Fruit fly (Drosophila melanogaster) whole organism, pupa: ENCODE results near the gene cass.

Experiments used
- CG10348 ChIP-seq: fragments of 200-800 bp; sonication (Bioruptor generic); IDR thresholded peaks from 2 replicates; pipeline ENCODE4 v1.3.6; 2022; ENCODE audit warnings: missing biosample characterization, missing genetic modification characterization
- CG12605 ChIP-seq: fragments of 200-800 bp; sonication (Bioruptor generic); IDR thresholded peaks from 2 replicates; pipeline ENCODE4 v1.3.6; 2022; ENCODE audit warnings: missing biosample characterization, missing genetic modification characterization
- CG15710 ChIP-seq: fragments of 200-800 bp; sonication (Bioruptor generic); optimal IDR thresholded peaks from 2 replicates; lab custom pipeline; 2018; ENCODE audit warnings: missing biosample characterization, mild to moderate bottlenecking, missing genetic modification characterization, moderate library complexity
- CG17806 ChIP-seq: fragments of 200-800 bp; sonication (Bioruptor generic); optimal IDR thresholded peaks from 2 replicates; lab custom pipeline; 2018; ENCODE audit warnings: missing biosample characterization, mild to moderate bottlenecking, missing genetic modification characterization, moderate library complexity
- CG8301 ChIP-seq: fragments of 200-800 bp; sonication (Bioruptor generic); optimal IDR thresholded peaks from 2 replicates; lab custom pipeline; 2018; ENCODE audit warnings: missing biosample characterization, mild to moderate bottlenecking, missing genetic modification characterization
- EcR ChIP-seq: fragments of 200-800 bp; sonication (Bioruptor generic); optimal IDR thresholded peaks from 3 replicates; lab custom pipeline; 2019; ENCODE audit warnings: missing biosample characterization, missing genetic modification characterization, mild to moderate bottlenecking, moderate library complexity, missing genetic modification reagents
- Pif1A ChIP-seq: fragments of 200-800 bp; sonication (Bioruptor generic); optimal IDR thresholded peaks from 3 replicates; lab custom pipeline; 2016; ENCODE audit warnings: missing biosample characterization, missing genetic modification characterization
- gl ChIP-seq: fragments of 200-800 bp; sonication (Bioruptor generic); optimal IDR thresholded peaks from 2 replicates; lab custom pipeline; 2018; ENCODE audit warnings: missing biosample characterization, mild to moderate bottlenecking, missing genetic modification characterization
- rn ChIP-seq: fragments of 200-800 bp; sonication (Bioruptor generic); IDR thresholded peaks from 2 replicates; pipeline ENCODE4 v1.3.6; 2022; ENCODE audit warnings: missing biosample characterization, missing genetic modification characterization

DNA sequence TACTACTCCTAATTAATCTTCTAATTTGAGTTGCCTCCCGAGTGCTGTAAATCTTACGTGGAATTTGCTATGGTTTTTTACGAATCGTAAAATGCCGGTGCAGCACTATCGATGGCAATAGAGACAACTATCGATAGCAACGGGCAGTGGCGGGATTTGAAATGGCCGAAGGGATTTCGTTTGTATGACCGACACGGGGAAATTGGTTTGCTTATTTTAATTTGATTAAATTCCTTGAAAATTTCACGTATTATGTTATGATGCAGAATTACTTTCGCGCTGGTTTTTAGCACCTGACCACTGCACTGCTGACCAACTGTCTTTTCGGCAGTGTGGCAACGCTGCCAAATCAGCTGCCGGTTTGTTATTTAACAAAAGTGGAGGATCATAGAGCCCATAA is 6.5 kb upstream of the cass start, which contains the start of the genes GCS2beta and CG5131:
- TF ChIP-seq CG8301 (tag; lab: Kevin White, UChicago), result peak; percentile 83
- TF ChIP-seq CG10348 (GFP tag; lab: Robert Waterston, UW), result peak; percentile 84
- TF ChIP-seq rn (GFP tag; lab: Robert Waterston, UW), result peak; percentile 91
- 0 out of 2 replicates have a peak, but pooled peaks have one; percentile 40 for TF ChIP-seq CG12605 (GFP tag; lab: Robert Waterston, UW)
- peak; percentile 84 for TF ChIP-seq CG15710 (tag; lab: Kevin White, UChicago)
- TF ChIP-seq Pif1A (GFP tag; lab: Kevin White, UChicago), result peak; percentile 93
- peak; percentile 56 for TF ChIP-seq gl (tag; lab: Kevin White, UChicago)
- no peak for TF ChIP-seq EcR (GFP tag; lab: Kevin White, UChicago)
- peak; percentile 76 for TF ChIP-seq CG17806 (tag; lab: Kevin White, UChicago)
